Fruit fly (Drosophila melanogaster): ENCODE results near the gene CG11598.

dm6 chr3R:12649099-12650029, 14.6 kb downstream of the CG11598 start:
- TF ChIP-seq ttk (optimal IDR thresholded peaks at IDR 0.05), result no peak
- no peak for TF ChIP-seq insv (optimal IDR thresholded peaks at IDR 0.05)
- TF ChIP-seq Sin3A (optimal IDR thresholded peaks at IDR 0.05), result no peak

All from Kc167 (cell line).